Worm (Caenorhabditis elegans): ENCODE data around the gene srw-42.
A peak's percentile ranks its signal among the peaks of the same experiment; 100 is the strongest.

srw-42 gene

DNA sequence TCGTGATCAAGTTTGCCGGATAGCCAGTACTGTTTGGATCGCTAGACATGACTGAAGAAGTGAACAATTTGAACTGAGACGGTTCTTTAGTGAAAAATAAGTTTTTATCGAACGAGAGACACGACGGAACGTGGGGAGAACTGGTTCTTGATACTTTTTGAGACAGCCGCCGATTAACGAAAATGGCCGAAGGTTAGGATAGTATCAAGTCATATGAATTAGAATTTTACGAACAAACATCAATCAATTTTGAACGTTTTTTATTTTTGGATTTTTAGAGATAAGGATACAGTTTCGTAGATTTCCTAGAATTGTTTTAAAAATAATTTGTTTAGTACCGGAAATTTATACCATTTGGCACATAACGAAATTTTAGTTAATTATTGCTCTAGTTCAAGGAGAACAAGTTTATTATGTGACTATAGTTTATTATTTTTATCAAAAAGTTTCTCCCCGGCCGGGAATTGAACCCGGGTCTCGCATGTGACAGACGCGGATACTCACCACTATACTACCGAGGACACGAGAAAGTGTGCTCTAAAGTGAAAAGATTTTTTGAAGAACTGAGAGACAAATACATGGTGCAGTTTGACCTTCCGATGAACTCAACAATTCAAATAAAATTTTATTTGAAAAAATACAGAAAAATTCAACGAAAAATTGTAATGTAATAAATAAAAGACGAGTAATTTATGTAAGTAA, 45.2 kb downstream of the srw-42 start, which contains the start of gene W06G6.20 (continued):
- TF ChIP-seq ceh-91 (GFP tag; IDR thresholded peaks at IDR 0.05) (no peak), nhr-179 (tag; optimal IDR thresholded peaks at IDR 0.05) (no peak), F23B12.7 (tag; optimal IDR thresholded peaks at IDR 0.05; ENCODE audit: insufficient read depth) (peak; percentile 70), lir-1 (GFP tag; conservative IDR thresholded peaks at IDR 0.05) (no peak), unc-62 (GFP tag; optimal IDR thresholded peaks at IDR 0.05) (no peak), attf-6 (GFP tag; IDR thresholded peaks at IDR 0.05) (peak; percentile 79), F37B4.10 (GFP tag; IDR thresholded peaks at IDR 0.05) (no peak), snpc-1.1 (tag; optimal IDR thresholded peaks at IDR 0.05; ENCODE audit: insufficient read depth) (peak; percentile 75), K12H6.12 (tag; optimal IDR thresholded peaks at IDR 0.05) (no peak), athp-1 (tag; optimal IDR thresholded peaks at IDR 0.05) (no peak), hlh-26 (GFP tag; conservative IDR thresholded peaks at IDR 0.05) (no peak), T07F8.4 (tag; optimal IDR thresholded peaks at IDR 0.05) (peak; percentile 40), hrde-1 (tag; optimal IDR thresholded peaks at IDR 0.05; ENCODE audit: borderline replicate concordance) (no peak), sea-2 (GFP tag; IDR thresholded peaks at IDR 0.05) (no peak), F33H1.4 (GFP tag; IDR thresholded peaks at IDR 0.05) (no peak), fkh-3 (tag; optimal IDR thresholded peaks at IDR 0.05) (no peak), T26A5.8 (tag; optimal IDR thresholded peaks at IDR 0.05) (no peak), cebp-2 (GFP tag; IDR thresholded peaks at IDR 0.05) (no peak), attf-3 (GFP tag; conservative IDR thresholded peaks at IDR 0.05) (no peak), D2030.7 (GFP tag; IDR thresholded peaks at IDR 0.05) (0 out of 2 replicates have a peak, but pooled peaks have one; percentile 22), dox-1 (GFP tag; IDR thresholded peaks at IDR 0.05) (0 out of 2 replicates have a peak, but pooled peaks have one; percentile 18), Y95B8A.8 (GFP tag; IDR thresholded peaks at IDR 0.05) (no peak), ztf-6 (GFP tag; IDR thresholded peaks at IDR 0.05) (no peak), tbx-9 (tag; optimal IDR thresholded peaks at IDR 0.05; ENCODE audit: borderline replicate concordance) (no peak), ets-4 (GFP tag; optimal IDR thresholded peaks at IDR 0.05) (no peak), mes-4 (tag; optimal IDR thresholded peaks at IDR 0.05) (no peak), F49E8.2 (tag; optimal IDR thresholded peaks at IDR 0.05; ENCODE audit: insufficient read depth) (no peak), lin-35 (GFP tag; optimal IDR thresholded peaks at IDR 0.05) (no peak), mel-28 (tag; optimal IDR thresholded peaks at IDR 0.05; ENCODE audit: borderline replicate concordance) (no peak), ztf-22 (GFP tag; optimal IDR thresholded peaks at IDR 0.05) (no peak), nhr-90 (tag; optimal IDR thresholded peaks at IDR 0.05) (peak; percentile 39), mcd-1 (GFP tag; IDR thresholded peaks at IDR 0.05) (no peak; the same call in 1 of the 2 replicates), rpc-1 (optimal IDR thresholded peaks at IDR 0.05) (peak; percentile 71), rpc-1 (tag; optimal IDR thresholded peaks at IDR 0.05) (peak; percentile 90), ceh-40 (GFP tag; IDR thresholded peaks at IDR 0.05) (no peak), nfyb-1 (GFP tag; IDR thresholded peaks at IDR 0.05) (0 out of 2 replicates have a peak, but pooled peaks have one; percentile 47), xnd-1 (tag; optimal IDR thresholded peaks at IDR 0.05) (no peak), attf-5 (GFP tag; optimal IDR thresholded peaks at IDR 0.05) (no peak), madf-8 (GFP tag; conservative IDR thresholded peaks at IDR 0.05) (no peak), F10E7.11 (tag; optimal IDR thresholded peaks at IDR 0.05) (no peak), F55B11.4 (tag; optimal IDR thresholded peaks at IDR 0.05; ENCODE audit: borderline replicate concordance, insufficient read depth) (no peak), madf-3 (GFP tag; IDR thresholded peaks at IDR 0.05) (no peak), ztf-18 (tag; optimal IDR thresholded peaks at IDR 0.05) (peak; percentile 37), hlh-12 (tag; optimal IDR thresholded peaks at IDR 0.05) (no peak)

All from whole organism, young adult.